Worm (Caenorhabditis elegans) whole organism, midembryonic: ENCODE measurements around the gene memb-1.

Source experiments
- cog-1 ChIP-seq: sonication (generic microtip); optimal IDR thresholded peaks from 2 replicates; lab custom pipeline; 2016; ENCODE audit warnings: missing genetic modification characterization, missing compliant biosample characterization
- flt-1 ChIP-seq: fragments of 200-800 bp; sonication (Bioruptor generic); IDR thresholded peaks from 2 replicates; pipeline ENCODE4 v1.3.6; 2022; ENCODE audit warnings: missing genetic modification characterization, missing compliant biosample characterization
- med-1 ChIP-seq: sonication (generic microtip); optimal IDR thresholded peaks from 2 replicates; lab custom pipeline; 2017; ENCODE audit warnings: missing genetic modification characterization, mild to moderate bottlenecking, missing compliant biosample characterization, antibody characterized with exemption, missing genetic modification reagents; ENCODE audit not compliant: insufficient read depth
- ref-1 ChIP-seq: fragments of 200-800 bp; sonication (Bioruptor generic); conservative IDR thresholded peaks from 2 replicates; pipeline ENCODE4 v1.3.6; 2022; ENCODE audit warnings: missing genetic modification reagents, missing genetic modification characterization, missing compliant biosample characterization
- tab-1 ChIP-seq: fragments of 200-800 bp; sonication (Bioruptor generic); IDR thresholded peaks from 2 replicates; pipeline ENCODE4 v1.3.6; 2022; ENCODE audit warnings: missing genetic modification characterization, missing compliant biosample characterization
- ztf-23 ChIP-seq: fragments of 200-800 bp; sonication (Bioruptor generic); IDR thresholded peaks from 2 replicates; pipeline ENCODE4 v1.3.6; 2022; ENCODE audit warnings: missing genetic modification reagents, missing genetic modification characterization, missing compliant biosample characterization

DNA sequence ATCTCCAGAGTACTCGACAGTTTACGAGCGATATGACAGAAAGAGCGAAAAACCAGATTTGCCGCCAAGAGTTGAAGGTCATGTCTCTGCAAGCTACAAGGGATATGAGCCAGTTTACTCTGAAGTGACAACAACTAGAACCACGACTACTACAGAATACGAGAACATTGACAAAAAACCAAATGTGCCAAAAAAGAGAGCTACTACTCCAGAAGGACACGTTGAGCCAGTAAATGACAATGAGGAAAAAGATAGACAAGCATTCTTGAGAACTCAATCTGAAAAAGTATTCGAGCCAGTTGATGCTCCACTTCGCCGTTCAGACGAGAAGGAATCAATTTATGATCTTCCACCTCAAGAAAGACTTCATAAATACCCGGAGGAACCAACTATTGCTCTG is 24.0 kb downstream of the memb-1 start:
- no peak for TF ChIP-seq flt-1 (GFP tag; lab: Robert Waterston, UW)
- no peak for TF ChIP-seq ztf-23 (GFP tag; lab: Robert Waterston, UW)
- no peak for TF ChIP-seq tab-1 (GFP tag; lab: Robert Waterston, UW)
- TF ChIP-seq cog-1 (tag; lab: Kevin White, UChicago), result no peak
- TF ChIP-seq med-1 (GFP tag; lab: Kevin White, UChicago), result no peak
- no peak for TF ChIP-seq ref-1 (GFP tag; lab: Robert Waterston, UW)
